Worm (Caenorhabditis elegans): Measurements from ENCODE around the gene Y61A9LA.7.

DNA sequence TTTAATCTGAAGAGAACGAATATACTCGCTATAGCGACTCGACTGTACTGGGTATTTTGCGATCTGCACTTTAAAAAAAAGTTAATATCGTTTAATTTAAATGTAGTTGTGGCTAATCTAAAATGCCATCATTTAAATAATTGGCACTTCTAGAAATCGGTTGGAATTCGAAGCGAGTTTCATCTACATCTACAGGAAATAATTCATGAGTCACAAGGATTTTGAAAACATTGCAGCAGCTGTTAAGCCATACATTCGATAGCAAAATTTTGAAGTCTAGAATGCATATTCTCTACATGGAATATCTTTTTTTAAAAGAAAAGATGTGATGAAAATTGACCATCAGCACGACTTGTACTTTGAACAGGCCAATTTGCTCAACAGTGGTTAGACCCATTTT is 21.0 kb upstream of the Y61A9LA.7 start:
- TF ChIP-seq ama-1 (optimal IDR thresholded peaks at IDR 0.05) (no peak), unc-39 (tag; optimal IDR thresholded peaks at IDR 0.05) (no peak), fos-1 (tag; optimal IDR thresholded peaks at IDR 0.05) (no peak), nhr-11 (tag; optimal IDR thresholded peaks at IDR 0.05) (no peak)

All from whole organism, L3 larva.